Fruit fly (Drosophila melanogaster): ENCODE results near the gene Mpp6.
A peak's percentile ranks its signal among the peaks of the same experiment; 100 is the strongest.

Mpp6 gene

DNA sequence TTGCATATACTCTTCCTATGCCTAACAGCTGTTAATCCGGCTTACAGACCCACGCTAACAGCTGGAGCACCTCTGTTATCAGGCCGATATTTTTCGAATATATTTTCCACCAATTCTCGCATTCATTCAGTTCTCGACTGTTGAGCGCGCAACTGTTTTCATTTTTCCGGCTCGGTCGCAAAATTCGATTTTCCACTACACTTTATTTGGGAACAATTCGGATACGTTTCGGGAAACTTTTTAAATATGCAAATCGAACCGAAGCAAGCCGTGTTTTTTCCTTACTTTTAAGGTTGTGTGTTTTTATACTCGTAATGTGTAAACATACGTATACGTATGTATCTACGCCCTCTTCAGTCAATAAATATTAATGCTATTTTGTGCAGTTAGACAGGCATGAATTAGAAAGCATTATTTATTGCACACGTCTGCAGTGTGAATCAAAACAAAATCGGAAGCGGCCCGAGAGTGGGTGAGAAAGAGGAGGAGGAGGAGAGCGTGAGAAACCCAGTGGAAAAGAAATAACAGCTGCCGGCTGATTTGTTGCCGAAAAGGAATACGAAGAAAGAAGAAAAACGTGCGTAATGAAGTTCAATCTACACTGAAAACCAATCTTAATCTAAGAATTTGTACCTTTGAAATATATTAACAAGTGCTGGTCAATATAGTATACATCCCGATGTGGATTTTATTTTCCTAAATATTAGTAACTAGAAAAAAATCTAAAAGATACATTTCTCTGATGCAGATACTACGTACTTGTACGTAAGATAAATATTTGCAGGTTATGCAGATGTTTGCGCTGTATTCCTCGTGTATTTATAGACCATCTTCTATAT lies 48.2 kb upstream of the Mpp6 start (continued):
- no peak for TF ChIP-seq Rx (GFP tag; IDR thresholded peaks at IDR 0.05)
- TF ChIP-seq stwl (tag; optimal IDR thresholded peaks at IDR 0.05) = peak; percentile 23
- TF ChIP-seq ara (GFP tag; IDR thresholded peaks at IDR 0.05) = no peak
- no peak for TF ChIP-seq CG17802 (tag; optimal IDR thresholded peaks at IDR 0.05)
- TF ChIP-seq scrt (GFP tag; optimal IDR thresholded peaks at IDR 0.05) = no peak
- TF ChIP-seq her (GFP tag; optimal IDR thresholded peaks at IDR 0.05) = no peak
- TF ChIP-seq HmgD (GFP tag; optimal IDR thresholded peaks at IDR 0.05) = no peak
- TF ChIP-seq nmo (GFP tag; optimal IDR thresholded peaks at IDR 0.05) = peak; percentile 23
- no peak for TF ChIP-seq CG14441 (GFP tag; IDR thresholded peaks at IDR 0.05)
- TF ChIP-seq NC2β (GFP tag; optimal IDR thresholded peaks at IDR 0.05) = no peak
- no peak for TF ChIP-seq CG4282 (GFP tag; optimal IDR thresholded peaks at IDR 0.05)
- TF ChIP-seq Usf (GFP tag; optimal IDR thresholded peaks at IDR 0.05) = no peak
- no peak for TF ChIP-seq btn (GFP tag; optimal IDR thresholded peaks at IDR 0.05)
- no peak for TF ChIP-seq CG7963 (GFP tag; IDR thresholded peaks at IDR 0.05; ENCODE audit: partially characterized antibody)
- no peak for TF ChIP-seq CG13624 (GFP tag; optimal IDR thresholded peaks at IDR 0.05)
- TF ChIP-seq CG9609 (GFP tag; optimal IDR thresholded peaks at IDR 0.05) = no peak
- no peak for TF ChIP-seq pb (GFP tag; optimal IDR thresholded peaks at IDR 0.05)
- TF ChIP-seq tup (GFP tag; optimal IDR thresholded peaks at IDR 0.05) = no peak
- TF ChIP-seq lbe (GFP tag; optimal IDR thresholded peaks at IDR 0.05) = no peak
- TF ChIP-seq Nf-YB (GFP tag; optimal IDR thresholded peaks at IDR 0.05) = no peak
- no peak for TF ChIP-seq Spps (tag; optimal IDR thresholded peaks at IDR 0.05)
- TF ChIP-seq CG3995 (GFP tag; optimal IDR thresholded peaks at IDR 0.05) = no peak
- no peak for TF ChIP-seq CG7556 (GFP tag; optimal IDR thresholded peaks at IDR 0.05)
- TF ChIP-seq psq (GFP tag; optimal IDR thresholded peaks at IDR 0.05) = peak; percentile 62
- TF ChIP-seq Blimp-1 (GFP tag; optimal IDR thresholded peaks at IDR 0.05) = no peak
- no peak for TF ChIP-seq Nf-YC (tag; optimal IDR thresholded peaks at IDR 0.05)
- TF ChIP-seq CG18619 (GFP tag; optimal IDR thresholded peaks at IDR 0.05) = no peak
- TF ChIP-seq CG30020 (tag; optimal IDR thresholded peaks at IDR 0.05) = no peak
- no peak for TF ChIP-seq pnt (GFP tag; optimal IDR thresholded peaks at IDR 0.05)
- no peak for TF ChIP-seq sr (GFP tag; IDR thresholded peaks at IDR 0.05)
- TF ChIP-seq CG8290 (GFP tag; optimal IDR thresholded peaks at IDR 0.05) = no peak
- TF ChIP-seq CG8290 (tag; optimal IDR thresholded peaks at IDR 0.05) = peak in 1 of 2 experiments; percentile 11
- no peak for TF ChIP-seq Stat92E (GFP tag; optimal IDR thresholded peaks at IDR 0.05)
- TF ChIP-seq Gsc (GFP tag; IDR thresholded peaks at IDR 0.05) = no peak
- no peak for TF ChIP-seq CG8281 (tag; optimal IDR thresholded peaks at IDR 0.05)
- TF ChIP-seq Oaz (GFP tag; IDR thresholded peaks at IDR 0.05) = no peak
- no peak for TF ChIP-seq CG11456 (GFP tag; IDR thresholded peaks at IDR 0.05)
- no peak for TF ChIP-seq CG17912 (GFP tag; optimal IDR thresholded peaks at IDR 0.05)
- TF ChIP-seq dmrt11E (tag; optimal IDR thresholded peaks at IDR 0.05) = no peak
- TF ChIP-seq Jarid2 (GFP tag; optimal IDR thresholded peaks at IDR 0.05) = peak; percentile 50
- TF ChIP-seq trh (GFP tag; optimal IDR thresholded peaks at IDR 0.05) = no peak
- no peak for TF ChIP-seq CG31441 (GFP tag; IDR thresholded peaks at IDR 0.05)
- no peak for TF ChIP-seq ems (GFP tag; optimal IDR thresholded peaks at IDR 0.05)
- TF ChIP-seq Lpt (GFP tag; optimal IDR thresholded peaks at IDR 0.05) = no peak
- no peak for TF ChIP-seq CG4730 (GFP tag; IDR thresholded peaks at IDR 0.05)
- no peak for TF ChIP-seq CG16815 (GFP tag; optimal IDR thresholded peaks at IDR 0.05)
- TF ChIP-seq CG11093 (GFP tag; IDR thresholded peaks at IDR 0.05) = no peak
- TF ChIP-seq CG14965 (GFP tag; optimal IDR thresholded peaks at IDR 0.05; ENCODE audit: borderline replicate concordance) = no peak
- TF ChIP-seq CG14860 (GFP tag; IDR thresholded peaks at IDR 0.05; ENCODE audit: partially characterized antibody) = no peak
- TF ChIP-seq CG7745 (tag; optimal IDR thresholded peaks at IDR 0.05) = no peak
